Fruit fly (Drosophila melanogaster) whole organism, embryonic: ENCODE measurements around the gene CG17264.

Source experiments
- B-H1 ChIP-seq: fragments of 200-800 bp; sonication (Bioruptor generic); IDR thresholded peaks from 3 replicates; pipeline ENCODE4 v1.3.6; 2022; ENCODE audit warnings: missing biosample characterization, missing genetic modification characterization
- B-H2 ChIP-seq: fragments of 200-800 bp; sonication (Bioruptor generic); optimal IDR thresholded peaks from 2 replicates; lab custom pipeline; 2018; ENCODE audit warnings: missing biosample characterization, mild to moderate bottlenecking, missing genetic modification characterization
- Bteb2 ChIP-seq: fragments of 200-800 bp; sonication (Bioruptor generic); optimal IDR thresholded peaks from 2 replicates; lab custom pipeline; 2016; ENCODE audit warnings: missing biosample characterization, missing genetic modification characterization
- CG11398 ChIP-seq: fragments of 200-800 bp; sonication (Bioruptor generic); optimal IDR thresholded peaks from 2 replicates; lab custom pipeline; 2016; ENCODE audit warnings: missing biosample characterization, missing genetic modification characterization
- CG12299 ChIP-seq: fragments of 200-800 bp; sonication (Bioruptor generic); optimal IDR thresholded peaks from 2 replicates; lab custom pipeline; 2018; ENCODE audit warnings: missing biosample characterization, mild to moderate bottlenecking, missing genetic modification characterization
- CG12659 ChIP-seq: fragments of 200-800 bp; sonication (Bioruptor generic); optimal IDR thresholded peaks from 3 replicates; lab custom pipeline; 2017; ENCODE audit warnings: mild to moderate bottlenecking, missing biosample characterization, missing genetic modification reagents, missing genetic modification characterization
- CG13894 ChIP-seq: fragments of 200-800 bp; sonication (Bioruptor generic); optimal IDR thresholded peaks from 3 replicates; lab custom pipeline; 2018; ENCODE audit warnings: missing biosample characterization, mild to moderate bottlenecking, missing genetic modification characterization, moderate library complexity
- CG14667 ChIP-seq: fragments of 200-800 bp; sonication (Bioruptor generic); IDR thresholded peaks from 2 replicates; pipeline ENCODE4 v1.3.6; 2022; ENCODE audit warnings: missing biosample characterization, missing genetic modification characterization
- CG14860 ChIP-seq: fragments of 200-800 bp; sonication (Bioruptor generic); IDR thresholded peaks from 3 replicates; pipeline ENCODE4 v1.3.6; 2022; ENCODE audit warnings: missing biosample characterization, missing genetic modification characterization; ENCODE audit not compliant: partially characterized antibody
- CG14965 ChIP-seq: fragments of 200-800 bp; sonication (Bioruptor generic); optimal IDR thresholded peaks from 2 replicates; lab custom pipeline; 2016; ENCODE audit warnings: missing biosample characterization, missing genetic modification characterization, borderline replicate concordance
- CG17385 ChIP-seq: fragments of 200-800 bp; sonication (Bioruptor generic); optimal IDR thresholded peaks from 3 replicates; lab custom pipeline; 2018; ENCODE audit warnings: missing biosample characterization, mild to moderate bottlenecking, missing genetic modification characterization
- CG2875 ChIP-seq: fragments of 200-800 bp; sonication (Bioruptor generic); optimal IDR thresholded peaks from 2 replicates; lab custom pipeline; 2017; ENCODE audit warnings: missing biosample characterization, mild to moderate bottlenecking, missing genetic modification characterization, missing genetic modification reagents
- CG30020 ChIP-seq: fragments of 200-800 bp; optimal IDR thresholded peaks from 2 replicates; lab custom pipeline; 2019; ENCODE audit warnings: missing biosample characterization, mild to moderate bottlenecking, missing genetic modification characterization, moderate library complexity
- CG31441 ChIP-seq: fragments of 200-800 bp; sonication (Bioruptor generic); IDR thresholded peaks from 2 replicates; pipeline ENCODE4 v1.3.6; 2022; ENCODE audit warnings: missing biosample characterization, missing genetic modification characterization
- CG32772 ChIP-seq: fragments of 200-800 bp; sonication (Bioruptor generic); IDR thresholded peaks from 2 replicates; pipeline ENCODE4 v1.3.6; 2022; ENCODE audit warnings: missing biosample characterization, missing genetic modification characterization
- CG4730 ChIP-seq: fragments of 200-800 bp; sonication (Bioruptor generic); IDR thresholded peaks from 2 replicates; pipeline ENCODE4 v1.3.6; 2022; ENCODE audit warnings: missing biosample characterization, missing genetic modification characterization
- CG6654 ChIP-seq: fragments of 200-800 bp; sonication (Bioruptor generic); optimal IDR thresholded peaks from 2 replicates; lab custom pipeline; 2017; ENCODE audit warnings: missing biosample characterization, mild to moderate bottlenecking, missing genetic modification characterization
- CG6854 ChIP-seq: fragments of 200-800 bp; sonication (Bioruptor generic); optimal IDR thresholded peaks from 3 replicates; lab custom pipeline; 2017; ENCODE audit warnings: missing biosample characterization, mild to moderate bottlenecking, missing genetic modification characterization
- CG7928 ChIP-seq: fragments of 200-800 bp; sonication (Bioruptor generic); optimal IDR thresholded peaks from 2 replicates; lab custom pipeline; 2017; ENCODE audit warnings: missing biosample characterization, mild to moderate bottlenecking, missing genetic modification characterization
- CG8924 ChIP-seq: fragments of 200-800 bp; optimal IDR thresholded peaks from 3 replicates; lab custom pipeline; 2019; ENCODE audit warnings: missing biosample characterization, mild to moderate bottlenecking, missing genetic modification characterization, moderate library complexity
- Camta ChIP-seq: fragments of 200-800 bp; sonication (Bioruptor generic); optimal IDR thresholded peaks from 2 replicates; lab custom pipeline; 2016; ENCODE audit warnings: missing biosample characterization, missing genetic modification characterization
- Deaf1 ChIP-seq: fragments of 200-800 bp; optimal IDR thresholded peaks from 3 replicates; lab custom pipeline; 2019; ENCODE audit warnings: missing biosample characterization, mild to moderate bottlenecking, missing genetic modification characterization, moderate library complexity
- Drgx ChIP-seq: fragments of 200-800 bp; sonication (Bioruptor generic); IDR thresholded peaks from 2 replicates; pipeline ENCODE4 v1.3.6; 2022; ENCODE audit warnings: missing biosample characterization, missing genetic modification characterization
- E2f1 ChIP-seq: fragments of 200-800 bp; sonication (Bioruptor generic); IDR thresholded peaks from 2 replicates; pipeline ENCODE4 v1.3.6; 2022; ENCODE audit warnings: missing biosample characterization, missing genetic modification characterization
- Fer3 ChIP-seq: fragments of 200-800 bp; sonication (Bioruptor generic); optimal IDR thresholded peaks from 2 replicates; lab custom pipeline; 2018; ENCODE audit warnings: missing biosample characterization, mild to moderate bottlenecking, missing genetic modification characterization, moderate library complexity
- GATAe ChIP-seq: fragments of 200-800 bp; sonication (Bioruptor generic); conservative IDR thresholded peaks from 2 replicates; pipeline ENCODE4 v1.3.6; 2022; ENCODE audit warnings: missing biosample characterization, missing genetic modification characterization
- Hmx ChIP-seq: fragments of 200-800 bp; sonication (Bioruptor generic); optimal IDR thresholded peaks from 2 replicates; lab custom pipeline; 2016; ENCODE audit warnings: missing biosample characterization, missing genetic modification characterization
- MTF-1 ChIP-seq: fragments of 200-800 bp; sonication (Bioruptor generic); optimal IDR thresholded peaks from 2 replicates; lab custom pipeline; 2018; ENCODE audit warnings: missing biosample characterization, mild to moderate bottlenecking, missing genetic modification characterization, borderline replicate concordance
- Mad ChIP-seq: fragments of 200-800 bp; sonication (Bioruptor generic); optimal IDR thresholded peaks from 2 replicates; lab custom pipeline; 2016; ENCODE audit warnings: missing biosample characterization, missing genetic modification characterization
- Max ChIP-seq: fragments of 200-800 bp; sonication (Bioruptor generic); optimal IDR thresholded peaks from 2 replicates; lab custom pipeline; 2016; ENCODE audit warnings: missing biosample characterization, mild to moderate bottlenecking, missing genetic modification characterization
- Rfx ChIP-seq: fragments of 200-800 bp; sonication (Bioruptor generic); IDR thresholded peaks from 2 replicates; pipeline ENCODE4 v1.3.6; 2022; ENCODE audit warnings: missing biosample characterization, missing genetic modification characterization
- Rx ChIP-seq: fragments of 200-800 bp; sonication (Bioruptor generic); IDR thresholded peaks from 2 replicates; pipeline ENCODE4 v1.3.6; 2022; ENCODE audit warnings: missing biosample characterization, missing genetic modification characterization
- Sox102F ChIP-seq: fragments of 200-800 bp; sonication (Bioruptor generic); optimal IDR thresholded peaks from 2 replicates; lab custom pipeline; 2018; ENCODE audit warnings: missing biosample characterization, mild to moderate bottlenecking, missing genetic modification characterization, moderate library complexity
- Sry-δ ChIP-seq: fragments of 200-800 bp; sonication (Bioruptor generic); optimal IDR thresholded peaks from 2 replicates; lab custom pipeline; 2016; ENCODE audit warnings: missing biosample characterization, missing genetic modification characterization
- Trl ChIP-seq, 3 experiments: fragments of >200 bp in 2 of 3; fragments of 200-800 bp in 1 of 3; sonication (Bioruptor generic) in 1 of 3; optimal IDR thresholded peaks; 2 replicates in 1 of 3; 3 replicates in 2 of 3; lab custom pipeline; 2016 to 2017; ENCODE audit warnings: missing biosample characterization in 1 of 3, missing genetic modification characterization in 1 of 3
- Xrp1 ChIP-seq: fragments of 200-800 bp; sonication (Bioruptor generic); IDR thresholded peaks from 2 replicates; pipeline ENCODE4 v1.3.6; 2022; ENCODE audit warnings: missing biosample characterization, missing genetic modification characterization
- bab2 ChIP-seq: fragments of 200-800 bp; sonication (Bioruptor generic); optimal IDR thresholded peaks from 2 replicates; lab custom pipeline; 2016; ENCODE audit warnings: missing biosample characterization, missing genetic modification characterization
- btn ChIP-seq: fragments of 200-800 bp; sonication (Bioruptor generic); optimal IDR thresholded peaks from 2 replicates; lab custom pipeline; 2016; ENCODE audit warnings: missing biosample characterization, missing genetic modification characterization
- cas ChIP-seq: fragments of 200-800 bp; sonication (Bioruptor generic); IDR thresholded peaks from 2 replicates; pipeline ENCODE4 v1.3.6; 2022; ENCODE audit warnings: missing biosample characterization, missing genetic modification characterization
- crc ChIP-seq: fragments of 200-800 bp; sonication (Bioruptor generic); optimal IDR thresholded peaks from 2 replicates; lab custom pipeline; 2016; ENCODE audit warnings: missing biosample characterization, missing genetic modification characterization
- fu2 ChIP-seq: fragments of 200-800 bp; sonication (Bioruptor generic); optimal IDR thresholded peaks from 2 replicates; lab custom pipeline; 2016; ENCODE audit warnings: missing biosample characterization, missing genetic modification characterization
- grn ChIP-seq: fragments of 200-800 bp; sonication (Bioruptor generic); optimal IDR thresholded peaks from 3 replicates; lab custom pipeline; 2017; ENCODE audit warnings: missing biosample characterization, missing genetic modification characterization
- maf-S ChIP-seq: fragments of 200-800 bp; sonication (Bioruptor generic); optimal IDR thresholded peaks from 2 replicates; lab custom pipeline; 2016; ENCODE audit warnings: missing biosample characterization, missing genetic modification characterization
- nerfin-2 ChIP-seq: fragments of 200-800 bp; sonication (Bioruptor generic); IDR thresholded peaks from 2 replicates; pipeline ENCODE4 v1.3.6; 2022; ENCODE audit warnings: missing biosample characterization, missing genetic modification characterization; ENCODE audit not compliant: partially characterized antibody
- p53 ChIP-seq: fragments of 200-800 bp; sonication (Bioruptor generic); optimal IDR thresholded peaks from 2 replicates; lab custom pipeline; 2016; ENCODE audit warnings: missing biosample characterization, missing genetic modification characterization
- ranshi ChIP-seq: fragments of 200-800 bp; sonication (Bioruptor generic); IDR thresholded peaks from 2 replicates; pipeline ENCODE4 v1.3.6; 2022; ENCODE audit warnings: missing biosample characterization, missing genetic modification characterization
- run ChIP-seq: fragments of 200-800 bp; sonication (Bioruptor generic); optimal IDR thresholded peaks from 3 replicates; lab custom pipeline; 2018; ENCODE audit warnings: missing biosample characterization, mild to moderate bottlenecking, missing genetic modification characterization
- tna ChIP-seq: fragments of 200-800 bp; sonication (Bioruptor generic); IDR thresholded peaks from 2 replicates; pipeline ENCODE4 v1.3.6; 2022; ENCODE audit warnings: missing biosample characterization, missing genetic modification characterization; ENCODE audit not compliant: partially characterized antibody
- ttk ChIP-seq: fragments of 200-800 bp; sonication (Bioruptor generic); IDR thresholded peaks from 2 replicates; pipeline ENCODE4 v2.1.2; 2022; ENCODE audit warnings: missing biosample characterization, missing genetic modification characterization

The CG17264 gene

dm6 chr2L:2987681-2988381, 30.5 kb upstream of the CG17264 start, which contains the start of the genes Chd1 and Bem46 (continued):
- TF ChIP-seq Sox102F (no peak), CG32772 (GFP tag; lab: Robert Waterston, UW) (no peak; the same call in none of the 2 replicates), Deaf1 (tag; lab: Kevin White, UChicago) (no peak), Hmx (GFP tag; lab: Kevin White, UChicago) (no peak), MTF-1 (peak; percentile 37), CG12299 (peak; percentile 69), run (tag; lab: Kevin White, UChicago) (peak; percentile 26), CG17385 (GFP tag; lab: Kevin White, UChicago) (peak; percentile 76), tna (GFP tag; lab: Robert Waterston, UW) (no peak), CG6854 (no peak), btn (GFP tag; lab: Kevin White, UChicago) (no peak), CG2875 (GFP tag; lab: Kevin White, UChicago) (peak; percentile 77), CG14860 (GFP tag; lab: Robert Waterston, UW) (no peak), GATAe (GFP tag; lab: Robert Waterston, UW) (no peak; the same call in 1 of the 2 replicates), CG7928 (GFP tag; lab: Kevin White, UChicago) (peak; percentile 38), Fer3 (tag; lab: Kevin White, UChicago) (peak; percentile 86), grn (GFP tag; lab: Kevin White, UChicago) (no peak), CG31441 (no peak; the same call in 1 of the 2 replicates), cas (GFP tag; lab: Robert Waterston, UW) (no peak; the same call in 1 of the 2 replicates), CG4730 (GFP tag; lab: Robert Waterston, UW) (peak; percentile 86), CG6654 (GFP tag; lab: Kevin White, UChicago) (peak; percentile 68), E2f1 (GFP tag; lab: Robert Waterston, UW) (peak; percentile 77), Max (GFP tag; lab: Kevin White, UChicago) (peak; percentile 70), B-H1 (GFP tag; lab: Robert Waterston, UW) (peak; percentile 77), B-H2 (GFP tag; lab: Kevin White, UChicago) (peak; percentile 89), CG14965 (GFP tag; lab: Kevin White, UChicago) (no peak), bab2 (peak; percentile 79), Rfx (GFP tag; lab: Robert Waterston, UW) (peak; percentile 84), p53 (GFP tag; lab: Kevin White, UChicago) (no peak), Sry-δ (GFP tag; lab: Kevin White, UChicago) (peak; percentile 54), CG8924 (tag; lab: Kevin White, UChicago) (peak; percentile 88), Trl (optimal IDR thresholded peaks at IDR 0.05; lab: Kevin White, UChicago) (no peak), Trl (GFP tag; optimal IDR thresholded peaks at IDR 0.05; lab: Kevin White, UChicago) (peak; percentile 58), CG30020 (tag; lab: Kevin White, UChicago) (peak; percentile 82), nerfin-2 (no peak), Drgx (GFP tag; lab: Robert Waterston, UW) (peak; percentile 68), Rx (GFP tag; lab: Robert Waterston, UW) (peak; percentile 65), ranshi (peak; percentile 83; the same call in 1 of the 2 replicates), Bteb2 (GFP tag; lab: Kevin White, UChicago) (peak; percentile 33), crc (peak; percentile 37), Xrp1 (peak; percentile 81), CG14667 (GFP tag; lab: Robert Waterston, UW) (peak; percentile 83), CG11398 (GFP tag; lab: Kevin White, UChicago) (no peak), ttk (peak; percentile 82), Camta (GFP tag; lab: Kevin White, UChicago) (peak; percentile 23), CG12659 (peak; percentile 94), maf-S (GFP tag; lab: Kevin White, UChicago) (peak; percentile 61), Mad (GFP tag; lab: Kevin White, UChicago) (peak; percentile 79), CG13894 (tag; lab: Kevin White, UChicago) (peak; percentile 76), fu2 (GFP tag; lab: Kevin White, UChicago) (peak; percentile 75)
